Worm (Caenorhabditis elegans) whole organism, early embryonic: Measurements from ENCODE around the gene K01D12.9.

Experiments used
- B0310.2 ChIP-seq: sonication (generic microtip); optimal IDR thresholded peaks from 2 replicates; lab custom pipeline; 2016; ENCODE audit warnings: mild to moderate bottlenecking, missing genetic modification characterization, missing compliant biosample characterization
- F13C5.2 ChIP-seq: sonication (generic microtip); optimal IDR thresholded peaks from 2 replicates; lab custom pipeline; 2017; ENCODE audit warnings: mild to moderate bottlenecking, missing genetic modification characterization, inconsistent platforms, missing compliant biosample characterization
- ama-1 ChIP-seq: fragments of 150-350 bp; optimal IDR thresholded peaks from 2 replicates; lab custom pipeline; 2014
- ceh-13 ChIP-seq: fragments of 200-800 bp; sonication (Bioruptor generic); optimal IDR thresholded peaks from 2 replicates; lab custom pipeline; 2018; ENCODE audit warnings: mild to moderate bottlenecking, missing genetic modification characterization, missing compliant biosample characterization
- ets-7 ChIP-seq: sonication (generic microtip); optimal IDR thresholded peaks from 2 replicates; lab custom pipeline; 2016; ENCODE audit warnings: missing genotype, missing genetic modification characterization, missing compliant biosample characterization
- flt-1 ChIP-seq: fragments of 200-800 bp; sonication (Bioruptor generic); IDR thresholded peaks from 2 replicates; pipeline ENCODE4 v1.3.6; 2022; ENCODE audit warnings: missing genetic modification characterization, missing compliant biosample characterization
- hmbx-1 ChIP-seq: sonication (generic microtip); optimal IDR thresholded peaks from 2 replicates; lab custom pipeline; 2016; ENCODE audit warnings: mild to moderate bottlenecking, missing genetic modification characterization, missing compliant biosample characterization
- pes-1 ChIP-seq: fragments of 200-800 bp; sonication (Bioruptor generic); IDR thresholded peaks from 2 replicates; pipeline ENCODE4 v1.3.6; 2022; ENCODE audit warnings: missing genetic modification reagents, missing genetic modification characterization, missing compliant biosample characterization
- tbx-37 ChIP-seq: fragments of 200-800 bp; sonication (Bioruptor generic); conservative IDR thresholded peaks from 2 replicates; pipeline ENCODE4 v1.3.6; 2022; ENCODE audit warnings: missing genetic modification reagents, missing genetic modification characterization, missing compliant biosample characterization

ce11 chrV:12386154-12386553 lies 18.3 kb downstream of the K01D12.9 start, which contains the start of gene K01D12.15:
- TF ChIP-seq flt-1 (GFP tag; lab: Robert Waterston, UW) (no peak), hmbx-1 (tag; lab: Kevin White, UChicago) (no peak), ets-7 (no peak), ceh-13 (GFP tag; lab: Kevin White, UChicago) (no peak), ama-1 (lab: Kevin White, UChicago) (no peak), tbx-37 (GFP tag; lab: Robert Waterston, UW) (no peak), pes-1 (GFP tag; lab: Robert Waterston, UW) (no peak), F13C5.2 (tag; lab: Kevin White, UChicago) (no peak), B0310.2 (no peak)
